Fruit fly (Drosophila melanogaster) whole organism, embryonic: ENCODE data around the gene P5CDh2.

Experiments used
- CG10267 ChIP-seq: fragments of 200-800 bp; sonication (Bioruptor generic); optimal IDR thresholded peaks from 2 replicates; lab custom pipeline; 2018; ENCODE audit warnings: missing biosample characterization, mild to moderate bottlenecking, missing genetic modification characterization, moderate library complexity
- CG10565 ChIP-seq: fragments of 200-800 bp; sonication (Bioruptor generic); optimal IDR thresholded peaks from 3 replicates; lab custom pipeline; 2016; ENCODE audit warnings: missing biosample characterization, mild to moderate bottlenecking, missing genetic modification characterization
- CG11247 ChIP-seq: fragments of 200-800 bp; sonication (Bioruptor generic); IDR thresholded peaks from 2 replicates; pipeline ENCODE4 v1.3.6; 2022; ENCODE audit warnings: missing biosample characterization, missing genetic modification characterization
- CG11456 ChIP-seq: fragments of 200-800 bp; sonication (Bioruptor generic); IDR thresholded peaks from 3 replicates; pipeline ENCODE4 v1.3.6; 2022; ENCODE audit warnings: missing biosample characterization, missing genetic modification characterization
- CG12071 ChIP-seq: fragments of 200-800 bp; sonication (Bioruptor generic); optimal IDR thresholded peaks from 3 replicates; lab custom pipeline; 2018; ENCODE audit warnings: missing biosample characterization, mild to moderate bottlenecking, missing genetic modification characterization
- CG12299 ChIP-seq: fragments of 200-800 bp; sonication (Bioruptor generic); optimal IDR thresholded peaks from 2 replicates; lab custom pipeline; 2018; ENCODE audit warnings: missing biosample characterization, mild to moderate bottlenecking, missing genetic modification characterization
- CG13123 ChIP-seq: fragments of 200-800 bp; sonication (Bioruptor generic); optimal IDR thresholded peaks from 2 replicates; lab custom pipeline; 2016; ENCODE audit warnings: missing biosample characterization, missing genetic modification characterization
- CG13894 ChIP-seq: fragments of 200-800 bp; sonication (Bioruptor generic); optimal IDR thresholded peaks from 3 replicates; lab custom pipeline; 2018; ENCODE audit warnings: missing biosample characterization, mild to moderate bottlenecking, missing genetic modification characterization, moderate library complexity
- CG16863 ChIP-seq: fragments of 200-800 bp; sonication (Bioruptor generic); optimal IDR thresholded peaks from 3 replicates; lab custom pipeline; 2016; ENCODE audit warnings: missing biosample characterization, missing genetic modification characterization
- CG17361 ChIP-seq: fragments of 200-800 bp; sonication (Bioruptor generic); IDR thresholded peaks from 3 replicates; pipeline ENCODE4 v1.3.6; 2022; ENCODE audit warnings: missing biosample characterization, missing genetic modification characterization
- CG17385 ChIP-seq: fragments of 200-800 bp; sonication (Bioruptor generic); optimal IDR thresholded peaks from 3 replicates; lab custom pipeline; 2018; ENCODE audit warnings: missing biosample characterization, mild to moderate bottlenecking, missing genetic modification characterization
- CG2199 ChIP-seq: fragments of 200-800 bp; sonication (Bioruptor generic); IDR thresholded peaks from 3 replicates; pipeline ENCODE4 v1.3.6; 2022; ENCODE audit warnings: missing biosample characterization, missing genetic modification characterization
- CG3407 ChIP-seq: fragments of 200-800 bp; sonication (Bioruptor generic); optimal IDR thresholded peaks from 2 replicates; lab custom pipeline; 2018; ENCODE audit warnings: missing biosample characterization, mild to moderate bottlenecking, missing genetic modification characterization
- CG34422 ChIP-seq: fragments of 200-800 bp; sonication (Bioruptor generic); IDR thresholded peaks from 3 replicates; pipeline ENCODE4 v1.3.6; 2022; ENCODE audit warnings: missing biosample characterization, missing genetic modification characterization
- CG7372 ChIP-seq: fragments of 200-800 bp; sonication (Bioruptor generic); IDR thresholded peaks from 2 replicates; pipeline ENCODE4 v1.3.6; 2022; ENCODE audit warnings: missing biosample characterization, missing genetic modification characterization
- CG7745 ChIP-seq: fragments of 200-800 bp; sonication (Bioruptor generic); optimal IDR thresholded peaks from 2 replicates; lab custom pipeline; 2018; ENCODE audit warnings: missing biosample characterization, mild to moderate bottlenecking, missing genetic modification characterization, moderate library complexity
- CG8290 ChIP-seq, 3 experiments: fragments of 200-800 bp; sonication (Bioruptor generic); optimal IDR thresholded peaks; 2 replicates each; lab custom pipeline; 2016 to 2019; ENCODE audit warnings: missing biosample characterization in 3 of 3, missing genetic modification characterization in 3 of 3, mild to moderate bottlenecking in 2 of 3, moderate library complexity in 1 of 3
- CG8924 ChIP-seq: fragments of 200-800 bp; optimal IDR thresholded peaks from 3 replicates; lab custom pipeline; 2019; ENCODE audit warnings: missing biosample characterization, mild to moderate bottlenecking, missing genetic modification characterization, moderate library complexity
- Dref ChIP-seq: fragments of 200-800 bp; sonication (Bioruptor generic); IDR thresholded peaks from 2 replicates; pipeline ENCODE4 v1.3.6; 2022; ENCODE audit warnings: missing biosample characterization, missing genetic modification characterization
- Eip74EF ChIP-seq, 2 experiments: fragments of 200-800 bp in 1 of 2; fragments of >200 bp in 1 of 2; sonication (Bioruptor generic) in 1 of 2; optimal IDR thresholded peaks; 2 replicates each; lab custom pipeline; 2017 to 2019; ENCODE audit warnings: missing biosample characterization in 2 of 2, missing genetic modification characterization in 2 of 2, mild to moderate bottlenecking in 1 of 2, moderate library complexity in 1 of 2
- Ets65A ChIP-seq: fragments of 200-800 bp; sonication (Bioruptor generic); peaks from one replicate; lab custom pipeline; 2016; ENCODE audit warnings: missing biosample characterization, missing genetic modification characterization
- Hey ChIP-seq: fragments of 200-800 bp; sonication (Bioruptor generic); optimal IDR thresholded peaks from 3 replicates; lab custom pipeline; 2018; ENCODE audit warnings: missing biosample characterization, mild to moderate bottlenecking, missing genetic modification characterization
- Meics ChIP-seq: fragments of 200-800 bp; sonication (Bioruptor generic); optimal IDR thresholded peaks from 2 replicates; lab custom pipeline; 2017; ENCODE audit warnings: missing biosample characterization, mild to moderate bottlenecking, missing genetic modification characterization
- NFAT ChIP-seq: fragments of 200-800 bp; sonication (Bioruptor generic); IDR thresholded peaks from 2 replicates; pipeline ENCODE4 v1.3.6; 2022; ENCODE audit warnings: missing biosample characterization, missing genetic modification characterization
- Opbp ChIP-seq: fragments of 200-800 bp; sonication (Bioruptor generic); IDR thresholded peaks from 3 replicates; pipeline ENCODE4 v1.3.6; 2022; ENCODE audit warnings: missing biosample characterization, missing genetic modification characterization; ENCODE audit not compliant: partially characterized antibody
- Six4 ChIP-seq: fragments of 200-800 bp; sonication (Bioruptor generic); optimal IDR thresholded peaks from 2 replicates; lab custom pipeline; 2016; ENCODE audit warnings: missing biosample characterization, missing genetic modification characterization
- Sry-δ ChIP-seq: fragments of 200-800 bp; sonication (Bioruptor generic); optimal IDR thresholded peaks from 2 replicates; lab custom pipeline; 2016; ENCODE audit warnings: missing biosample characterization, missing genetic modification characterization
- Stat92E ChIP-seq, 3 experiments: fragments of >200 bp in 2 of 3; fragments of 200-800 bp in 1 of 3; sonication (Bioruptor generic) in 1 of 3; optimal IDR thresholded peaks; 2 replicates each; lab custom pipeline; 2017 to 2019; ENCODE audit warnings: missing biosample characterization in 3 of 3, missing genetic modification characterization in 3 of 3, mild to moderate bottlenecking in 1 of 3, moderate library complexity in 1 of 3
- Usf ChIP-seq: fragments of 200-800 bp; sonication (Bioruptor generic); optimal IDR thresholded peaks from 2 replicates; lab custom pipeline; 2017; ENCODE audit warnings: missing genotype, missing biosample characterization, missing genetic modification characterization
- bigmax ChIP-seq: fragments of 200-800 bp; sonication (Bioruptor generic); optimal IDR thresholded peaks from 2 replicates; lab custom pipeline; 2018; ENCODE audit warnings: missing biosample characterization, mild to moderate bottlenecking, missing genetic modification characterization
- cg ChIP-seq: fragments of 200-800 bp; sonication (Bioruptor generic); optimal IDR thresholded peaks from 3 replicates; lab custom pipeline; 2019; ENCODE audit warnings: missing biosample characterization, mild to moderate bottlenecking, missing genetic modification characterization, moderate library complexity
- ci ChIP-seq: fragments of 200-800 bp; sonication (Bioruptor generic); IDR thresholded peaks from 3 replicates; pipeline ENCODE4 v1.3.6; 2022; ENCODE audit warnings: missing biosample characterization, missing genetic modification characterization
- dmrt99B ChIP-seq: fragments of 200-800 bp; sonication (Bioruptor generic); optimal IDR thresholded peaks from 2 replicates; lab custom pipeline; 2018; ENCODE audit warnings: missing biosample characterization, mild to moderate bottlenecking, missing genetic modification characterization, moderate library complexity
- emc ChIP-seq: fragments of 200-800 bp; sonication (Bioruptor generic); optimal IDR thresholded peaks from 2 replicates; lab custom pipeline; 2016; ENCODE audit warnings: missing biosample characterization, missing genetic modification characterization
- eve ChIP-seq, 2 experiments: fragments of >200 bp; optimal IDR thresholded peaks; 2 replicates each; lab custom pipeline; 2017; ENCODE audit warnings: missing biosample characterization in 2 of 2, missing genetic modification characterization in 2 of 2
- fd3F ChIP-seq: fragments of 200-800 bp; sonication (Bioruptor generic); optimal IDR thresholded peaks from 2 replicates; lab custom pipeline; 2018; ENCODE audit warnings: missing biosample characterization, mild to moderate bottlenecking, missing genetic modification characterization, moderate library complexity
- fd64A ChIP-seq: fragments of 200-800 bp; sonication (Bioruptor generic); optimal IDR thresholded peaks from 3 replicates; lab custom pipeline; 2018; ENCODE audit warnings: missing biosample characterization, mild to moderate bottlenecking, missing genetic modification characterization
- gce ChIP-seq: fragments of 200-800 bp; sonication (Bioruptor generic); IDR thresholded peaks from 3 replicates; pipeline ENCODE4 v1.3.6; 2022; ENCODE audit warnings: missing biosample characterization, missing genetic modification characterization
- gem ChIP-seq: fragments of 200-800 bp; sonication (Bioruptor generic); optimal IDR thresholded peaks from 2 replicates; lab custom pipeline; 2019; ENCODE audit warnings: missing biosample characterization, mild to moderate bottlenecking, missing genetic modification characterization, moderate library complexity
- gro ChIP-seq: fragments of 200-800 bp; sonication (Bioruptor generic); optimal IDR thresholded peaks from 2 replicates; lab custom pipeline; 2016; ENCODE audit warnings: missing biosample characterization, missing genetic modification characterization
- ind ChIP-seq: fragments of 200-800 bp; sonication (Bioruptor generic); optimal IDR thresholded peaks from 3 replicates; lab custom pipeline; 2016; ENCODE audit warnings: missing biosample characterization, missing genetic modification characterization
- klu ChIP-seq: fragments of 200-800 bp; sonication (Bioruptor generic); IDR thresholded peaks from 2 replicates; pipeline ENCODE4 v1.3.6; 2022; ENCODE audit warnings: missing biosample characterization, missing genetic modification characterization
- pzg ChIP-seq: fragments of 200-800 bp; sonication (Bioruptor generic); optimal IDR thresholded peaks from 3 replicates; lab custom pipeline; 2018; ENCODE audit warnings: missing biosample characterization, mild to moderate bottlenecking, missing genetic modification characterization, moderate library complexity
- row ChIP-seq: fragments of 200-800 bp; sonication (Bioruptor generic); IDR thresholded peaks from 3 replicates; pipeline ENCODE4 v1.3.6; 2022; ENCODE audit warnings: missing biosample characterization, missing genetic modification characterization
- sens ChIP-seq: fragments of 200-800 bp; sonication (Bioruptor generic); peaks from one replicate; lab custom pipeline; 2016; ENCODE audit warnings: missing biosample characterization, missing genetic modification characterization
- sens-2 ChIP-seq: fragments of 200-800 bp; sonication (Bioruptor generic); IDR thresholded peaks from 2 replicates; pipeline ENCODE4 v1.3.6; 2022; ENCODE audit warnings: missing biosample characterization, missing genetic modification characterization
- trh ChIP-seq: fragments of 200-800 bp; sonication (Bioruptor generic); optimal IDR thresholded peaks from 2 replicates; lab custom pipeline; 2016; ENCODE audit warnings: missing biosample characterization, missing genetic modification characterization
- vnd ChIP-seq: fragments of 200-800 bp; sonication (Bioruptor generic); IDR thresholded peaks from 3 replicates; pipeline ENCODE4 v1.3.6; 2022; ENCODE audit warnings: missing biosample characterization, missing genetic modification characterization; ENCODE audit not compliant: partially characterized antibody
- zfh1 ChIP-seq: fragments of 200-800 bp; sonication (Bioruptor generic); IDR thresholded peaks from 3 replicates; pipeline ENCODE4 v1.3.6; 2022; ENCODE audit warnings: missing biosample characterization, missing genetic modification characterization

The P5CDh2 gene

dm6 chr3R:21851592-21852578 is 25.9 kb upstream of the P5CDh2 start (continued):
- no peak for TF ChIP-seq Eip74EF (GFP tag; optimal IDR thresholded peaks at IDR 0.05; lab: Kevin White, UChicago)
- no peak for TF ChIP-seq CG11456
- TF ChIP-seq Meics (GFP tag; lab: Kevin White, UChicago): no peak
- TF ChIP-seq Usf (GFP tag; lab: Kevin White, UChicago): no peak
- no peak for TF ChIP-seq pzg
- no peak for TF ChIP-seq Hey (tag; lab: Kevin White, UChicago)
- TF ChIP-seq vnd (GFP tag; lab: Robert Waterston, UW): no peak
- TF ChIP-seq Ets65A (GFP tag; lab: Kevin White, UChicago): peak; percentile 71
- TF ChIP-seq CG10565: no peak
- TF ChIP-seq CG11247 (GFP tag; lab: Robert Waterston, UW): no peak
- no peak for TF ChIP-seq CG3407 (GFP tag; lab: Kevin White, UChicago)
- TF ChIP-seq NFAT (GFP tag; lab: Robert Waterston, UW): no peak
- no peak for TF ChIP-seq row
- no peak for TF ChIP-seq CG13894 (tag; lab: Kevin White, UChicago)
- no peak for TF ChIP-seq Dref (GFP tag; lab: Robert Waterston, UW)
- TF ChIP-seq Sry-δ: no peak
- no peak for TF ChIP-seq bigmax (GFP tag; lab: Kevin White, UChicago)
- TF ChIP-seq klu: no peak
- TF ChIP-seq CG17361 (GFP tag; lab: Robert Waterston, UW): no peak
- TF ChIP-seq CG8290 (GFP tag; optimal IDR thresholded peaks at IDR 0.05; lab: Kevin White, UChicago): no peak
- peak in 1 of 2 experiments; percentile 21 for TF ChIP-seq CG8290 (tag; optimal IDR thresholded peaks at IDR 0.05; lab: Kevin White, UChicago)
- no peak for TF ChIP-seq gem (tag; lab: Kevin White, UChicago)
- no peak for TF ChIP-seq CG7372 (GFP tag; lab: Robert Waterston, UW)
- no peak for TF ChIP-seq fd3F
- TF ChIP-seq eve (GFP tag; optimal IDR thresholded peaks at IDR 0.05; lab: Kevin White, UChicago): peak in 1 of 2 experiments; percentile 19
- no peak for TF ChIP-seq sens-2 (GFP tag; lab: Robert Waterston, UW)
- TF ChIP-seq CG34422 (GFP tag; lab: Robert Waterston, UW): no peak
- no peak for TF ChIP-seq cg (GFP tag; lab: Kevin White, UChicago)
- no peak for TF ChIP-seq Six4
- 0 out of 3 replicates have a peak, but pooled peaks have one; percentile 19 for TF ChIP-seq gce (GFP tag; lab: Robert Waterston, UW)
- no peak for TF ChIP-seq CG17385 (GFP tag; lab: Kevin White, UChicago)
- TF ChIP-seq CG12299 (tag; lab: Kevin White, UChicago): no peak
- TF ChIP-seq dmrt99B (tag; lab: Kevin White, UChicago): no peak
- no peak for TF ChIP-seq CG2199
- TF ChIP-seq CG7745 (tag; lab: Kevin White, UChicago): no peak
- TF ChIP-seq zfh1 (GFP tag; lab: Robert Waterston, UW): no peak
- TF ChIP-seq Opbp (GFP tag; lab: Robert Waterston, UW): no peak
- no peak for TF ChIP-seq trh (GFP tag; lab: Kevin White, UChicago)
- no peak for TF ChIP-seq Stat92E (GFP tag; optimal IDR thresholded peaks at IDR 0.05; lab: Kevin White, UChicago)
- peak; percentile 14; the same call in 1 of the 3 replicates for TF ChIP-seq ci
- TF ChIP-seq fd64A (GFP tag; lab: Kevin White, UChicago): no peak
- TF ChIP-seq gro (GFP tag; lab: Kevin White, UChicago): no peak
- TF ChIP-seq emc (GFP tag; lab: Kevin White, UChicago): no peak
- no peak for TF ChIP-seq CG8924
- no peak for TF ChIP-seq ind
- TF ChIP-seq CG10267: no peak
- TF ChIP-seq CG13123 (GFP tag; lab: Kevin White, UChicago): no peak
- no peak for TF ChIP-seq CG12071 (GFP tag; lab: Kevin White, UChicago)
- peak; percentile 33 for TF ChIP-seq sens (GFP tag; lab: Kevin White, UChicago)
- no peak for TF ChIP-seq CG16863 (GFP tag; lab: Kevin White, UChicago)
